Worm (Caenorhabditis elegans) whole organism, young adult: ENCODE results near the gene Y54E2A.9.

Experiments
- F22D6.2 ChIP-seq: sonication (generic microtip); optimal IDR thresholded peaks from 2 replicates; lab custom pipeline; 2016; ENCODE audit warnings: mild to moderate bottlenecking, missing genetic modification characterization, missing compliant biosample characterization
- lsl-1 ChIP-seq: fragments of 200-800 bp; sonication (Bioruptor generic); optimal IDR thresholded peaks from 2 replicates; lab custom pipeline; 2018; ENCODE audit warnings: mild to moderate bottlenecking, missing genetic modification characterization, moderate library complexity, missing compliant biosample characterization

DNA sequence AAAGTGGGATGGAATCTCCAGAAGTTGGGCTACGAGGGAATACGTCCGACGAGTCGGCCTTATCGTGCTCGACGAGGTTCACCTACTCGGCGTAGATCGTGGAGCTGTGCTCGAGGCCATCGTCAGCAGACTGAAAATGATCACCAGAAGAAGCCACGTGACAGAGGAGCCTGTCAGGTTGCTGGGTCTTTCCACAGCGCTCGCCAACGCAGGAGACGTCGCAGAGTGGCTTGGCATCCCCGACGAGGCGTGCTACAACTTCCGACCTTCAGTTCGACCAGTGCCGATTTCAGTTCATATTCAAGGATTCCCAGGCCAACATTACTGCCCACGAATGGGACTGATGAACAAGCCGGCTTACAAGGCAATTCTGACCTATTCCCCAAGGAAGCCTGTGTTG, 14.7 kb downstream of the Y54E2A.9 start:
- no peak for TF ChIP-seq F22D6.2 (tag; lab: Kevin White, UChicago)
- TF ChIP-seq lsl-1 (GFP tag; lab: Kevin White, UChicago): no peak
